Worm (Caenorhabditis elegans) whole organism, late embryonic: Measurements from ENCODE around the gene T10D4.7.
A peak's percentile ranks its signal among the peaks of the same experiment; 100 is the strongest.

Experiments
- F13H6.1 ChIP-seq: sonication (generic microtip); optimal IDR thresholded peaks from 2 replicates; lab custom pipeline; 2016; ENCODE audit warnings: missing genetic modification characterization, missing compliant biosample characterization
- K02D7.2 ChIP-seq: sonication (generic microtip); optimal IDR thresholded peaks from 2 replicates; lab custom pipeline; 2017; ENCODE audit warnings: mild to moderate bottlenecking, missing genetic modification characterization, missing compliant biosample characterization
- K09A11.1 ChIP-seq: sonication (generic microtip); optimal IDR thresholded peaks from 2 replicates; lab custom pipeline; 2017; ENCODE audit warnings: antibody characterized with exemption, mild to moderate bottlenecking, missing genetic modification characterization, missing compliant biosample characterization; ENCODE audit not compliant: insufficient read depth
- ama-1 ChIP-seq: fragments of 150-350 bp; optimal IDR thresholded peaks from 2 replicates; lab custom pipeline; 2014
- ceh-19 ChIP-seq: fragments of 200-800 bp; sonication (Bioruptor generic); optimal IDR thresholded peaks from 2 replicates; lab custom pipeline; 2018; ENCODE audit warnings: mild to moderate bottlenecking, missing genetic modification characterization, missing compliant biosample characterization
- ceh-30 ChIP-seq: fragments of 150-350 bp; optimal IDR thresholded peaks from 2 replicates; lab custom pipeline; 2014; ENCODE audit warnings: missing biosample characterization, missing genetic modification characterization
- ceh-31 ChIP-seq: sonication (generic microtip); optimal IDR thresholded peaks from 2 replicates; lab custom pipeline; 2016; ENCODE audit warnings: missing genetic modification characterization, missing compliant biosample characterization
- ceh-48 ChIP-seq: sonication (generic microtip); optimal IDR thresholded peaks from 2 replicates; lab custom pipeline; 2016; ENCODE audit warnings: missing genetic modification characterization, inconsistent platforms, missing compliant biosample characterization
- che-1 ChIP-seq: sonication (generic microtip); optimal IDR thresholded peaks from 2 replicates; lab custom pipeline; 2016; ENCODE audit warnings: mild to moderate bottlenecking, missing genetic modification characterization, missing compliant biosample characterization
- elt-2 ChIP-seq: sonication (generic microtip); optimal IDR thresholded peaks from 2 replicates; lab custom pipeline; 2016; ENCODE audit warnings: missing genetic modification reagents, missing genetic modification characterization, missing compliant biosample characterization
- elt-4 ChIP-seq: sonication (generic microtip); optimal IDR thresholded peaks from 2 replicates; lab custom pipeline; 2016; ENCODE audit warnings: missing genetic modification characterization, missing compliant biosample characterization
- ets-4 ChIP-seq: sonication (generic microtip); optimal IDR thresholded peaks from 2 replicates; lab custom pipeline; 2016; ENCODE audit warnings: missing genetic modification characterization, missing compliant biosample characterization
- eyg-1 ChIP-seq: sonication (generic microtip); optimal IDR thresholded peaks from 2 replicates; lab custom pipeline; 2016; ENCODE audit warnings: missing genotype, missing genetic modification characterization, missing compliant biosample characterization
- fkh-10 ChIP-seq: fragments of 150-350 bp; optimal IDR thresholded peaks from 2 replicates; lab custom pipeline; 2014; ENCODE audit warnings: missing biosample characterization, missing genetic modification reagents, missing genetic modification characterization
- hlh-13 ChIP-seq: fragments of 200-800 bp; sonication (Bioruptor generic); optimal IDR thresholded peaks from 2 replicates; lab custom pipeline; 2018; ENCODE audit warnings: mild to moderate bottlenecking, missing genetic modification characterization, missing compliant biosample characterization
- hlh-15 ChIP-seq: sonication (generic microtip); optimal IDR thresholded peaks from 2 replicates; lab custom pipeline; 2016; ENCODE audit warnings: missing genetic modification characterization, missing compliant biosample characterization
- hlh-6 ChIP-seq: sonication (generic microtip); optimal IDR thresholded peaks from 2 replicates; lab custom pipeline; 2016; ENCODE audit warnings: missing genotype, missing genetic modification characterization, missing compliant biosample characterization
- hlh-8 ChIP-seq: sonication (generic microtip); optimal IDR thresholded peaks from 2 replicates; lab custom pipeline; 2016; ENCODE audit warnings: missing genotype, missing genetic modification characterization, missing compliant biosample characterization
- mec-3 ChIP-seq: sonication (generic microtip); optimal IDR thresholded peaks from 2 replicates; lab custom pipeline; 2016; ENCODE audit warnings: borderline replicate concordance, missing genetic modification characterization, missing compliant biosample characterization
- nfya-1 ChIP-seq: sonication (generic microtip); optimal IDR thresholded peaks from 2 replicates; lab custom pipeline; 2017; ENCODE audit warnings: missing genetic modification characterization, mild to moderate bottlenecking, missing compliant biosample characterization, antibody characterized with exemption, moderate library complexity
- nhr-232 ChIP-seq: sonication (generic microtip); optimal IDR thresholded peaks from 2 replicates; lab custom pipeline; 2016; ENCODE audit warnings: missing genetic modification characterization, missing compliant biosample characterization
- npax-4 ChIP-seq: sonication (generic microtip); optimal IDR thresholded peaks from 2 replicates; lab custom pipeline; 2016; ENCODE audit warnings: missing genetic modification characterization, missing compliant biosample characterization
- odd-2 ChIP-seq: sonication (generic microtip); optimal IDR thresholded peaks from 2 replicates; lab custom pipeline; 2017; ENCODE audit warnings: antibody characterized with exemption, mild to moderate bottlenecking, missing genetic modification characterization, missing compliant biosample characterization
- pat-9 ChIP-seq: fragments of 200-800 bp; sonication (Bioruptor generic); optimal IDR thresholded peaks from 2 replicates; lab custom pipeline; 2018; ENCODE audit warnings: mild to moderate bottlenecking, missing genetic modification characterization, moderate library complexity, missing compliant biosample characterization
- pha-2 ChIP-seq: sonication (generic microtip); optimal IDR thresholded peaks from 2 replicates; lab custom pipeline; 2017; ENCODE audit warnings: mild to moderate bottlenecking, missing genetic modification characterization, missing compliant biosample characterization
- pqm-1 ChIP-seq: sonication (generic microtip); optimal IDR thresholded peaks from 2 replicates; lab custom pipeline; 2016; ENCODE audit warnings: missing genetic modification characterization, missing compliant biosample characterization
- pros-1 ChIP-seq: fragments of 150-350 bp; optimal IDR thresholded peaks from 2 replicates; lab custom pipeline; 2014; ENCODE audit warnings: missing biosample characterization, missing genetic modification reagents, missing genetic modification characterization
- sdc-2 ChIP-seq: sonication (generic microtip); optimal IDR thresholded peaks from 2 replicates; lab custom pipeline; 2016; ENCODE audit warnings: missing genotype, missing genetic modification characterization, missing compliant biosample characterization
- sox-2 ChIP-seq: fragments of 200-800 bp; sonication (Bioruptor generic); IDR thresholded peaks from 2 replicates; pipeline ENCODE4 v1.3.6; 2022; ENCODE audit warnings: missing genetic modification reagents, missing genetic modification characterization, missing compliant biosample characterization
- tbx-2 ChIP-seq: sonication (generic microtip); optimal IDR thresholded peaks from 2 replicates; lab custom pipeline; 2016; ENCODE audit warnings: missing genetic modification characterization, missing compliant biosample characterization
- ttx-3 ChIP-seq: sonication (generic microtip); optimal IDR thresholded peaks from 2 replicates; lab custom pipeline; 2016; ENCODE audit warnings: missing genetic modification reagents, missing genetic modification characterization, missing compliant biosample characterization
- unc-3 ChIP-seq, 2 experiments: fragments of 200-800 bp in 1 of 2; sonication (Bioruptor generic) in 1 of 2; sonication (generic microtip) in 1 of 2; conservative IDR thresholded peaks in 1 of 2; optimal IDR thresholded peaks in 1 of 2; 2 replicates each; pipeline versions ENCODE4 v1.3.6 to Lab custom; 2016 to 2022; ENCODE audit warnings: missing compliant biosample characterization in 2 of 2, missing genetic modification characterization in 2 of 2, missing genetic modification reagents in 1 of 2
- unc-86 ChIP-seq: sonication (generic microtip); optimal IDR thresholded peaks from 2 replicates; lab custom pipeline; 2016; ENCODE audit warnings: missing genetic modification characterization, missing compliant biosample characterization

T10D4.7 gene

ce11 chrII:3117471-3117870, at the start of gene T10D4.7:
TSS of gene T10D4.7 (plus strand) at chrII:3117771.
- TF ChIP-seq hlh-8 (tag; lab: Kevin White, UChicago), result no peak
- TF ChIP-seq ceh-31, result no peak
- no peak for TF ChIP-seq ceh-19 (GFP tag; lab: Kevin White, UChicago)
- TF ChIP-seq elt-4 (tag; lab: Kevin White, UChicago), result no peak
- no peak for TF ChIP-seq odd-2 (tag; lab: Kevin White, UChicago)
- TF ChIP-seq pat-9 (tag; lab: Kevin White, UChicago), result no peak
- no peak for TF ChIP-seq sox-2 (GFP tag; lab: Robert Waterston, UW)
- TF ChIP-seq ttx-3 (tag; lab: Kevin White, UChicago), result no peak
- no peak for TF ChIP-seq ama-1 (lab: Kevin White, UChicago)
- no peak for TF ChIP-seq K02D7.2 (tag; lab: Kevin White, UChicago)
- no peak for TF ChIP-seq eyg-1 (tag; lab: Kevin White, UChicago)
- TF ChIP-seq ceh-30 (tag; lab: Kevin White, UChicago), result no peak
- no peak for TF ChIP-seq pqm-1 (tag; lab: Kevin White, UChicago)

DNA sequence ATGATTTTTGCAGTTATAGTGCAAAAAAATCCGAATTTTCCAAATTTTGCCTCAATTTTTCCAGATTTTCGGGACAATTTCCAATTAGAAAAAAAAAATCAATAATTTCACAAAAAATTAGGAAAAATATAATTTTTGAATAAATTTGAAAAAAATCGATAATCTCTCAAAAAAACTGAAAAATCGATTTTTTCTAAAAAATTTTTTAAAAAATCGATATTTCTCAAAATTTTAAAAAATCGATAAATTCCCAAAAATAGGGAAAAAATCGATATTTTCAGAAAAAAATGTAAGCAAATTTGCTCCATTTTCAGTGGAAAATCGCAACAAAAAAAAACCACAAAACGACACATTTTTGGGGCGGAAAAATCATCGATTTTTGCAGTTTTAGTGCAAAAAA, 49.7 kb upstream of the T10D4.7 start:
- TF ChIP-seq elt-2 (no peak), che-1 (no peak), nfya-1 (no peak), tbx-2 (no peak), pqm-1 (tag; lab: Kevin White, UChicago) (no peak), elt-4 (tag; lab: Kevin White, UChicago) (no peak), pha-2 (tag; lab: Kevin White, UChicago) (no peak), unc-86 (no peak), hlh-15 (tag; lab: Kevin White, UChicago) (no peak), hlh-6 (tag; lab: Kevin White, UChicago) (no peak), sdc-2 (tag; lab: Kevin White, UChicago) (no peak), fkh-10 (GFP tag; lab: Kevin White, UChicago) (no peak), ama-1 (lab: Kevin White, UChicago) (no peak)

- no peak for TF ChIP-seq hlh-8 (tag; lab: Kevin White, UChicago)
- TF ChIP-seq ceh-48 (tag; lab: Kevin White, UChicago), result peak; percentile 16
Measured at ce11 chrII:3068646-3069045, 48.9 kb upstream of the T10D4.7 start.

- TF ChIP-seq mec-3 (tag; lab: Kevin White, UChicago) (no peak), ceh-48 (tag; lab: Kevin White, UChicago) (peak; percentile 39)
Measured at ce11 chrII:3070182-3070581, 47.4 kb upstream of the T10D4.7 start.

DNA sequence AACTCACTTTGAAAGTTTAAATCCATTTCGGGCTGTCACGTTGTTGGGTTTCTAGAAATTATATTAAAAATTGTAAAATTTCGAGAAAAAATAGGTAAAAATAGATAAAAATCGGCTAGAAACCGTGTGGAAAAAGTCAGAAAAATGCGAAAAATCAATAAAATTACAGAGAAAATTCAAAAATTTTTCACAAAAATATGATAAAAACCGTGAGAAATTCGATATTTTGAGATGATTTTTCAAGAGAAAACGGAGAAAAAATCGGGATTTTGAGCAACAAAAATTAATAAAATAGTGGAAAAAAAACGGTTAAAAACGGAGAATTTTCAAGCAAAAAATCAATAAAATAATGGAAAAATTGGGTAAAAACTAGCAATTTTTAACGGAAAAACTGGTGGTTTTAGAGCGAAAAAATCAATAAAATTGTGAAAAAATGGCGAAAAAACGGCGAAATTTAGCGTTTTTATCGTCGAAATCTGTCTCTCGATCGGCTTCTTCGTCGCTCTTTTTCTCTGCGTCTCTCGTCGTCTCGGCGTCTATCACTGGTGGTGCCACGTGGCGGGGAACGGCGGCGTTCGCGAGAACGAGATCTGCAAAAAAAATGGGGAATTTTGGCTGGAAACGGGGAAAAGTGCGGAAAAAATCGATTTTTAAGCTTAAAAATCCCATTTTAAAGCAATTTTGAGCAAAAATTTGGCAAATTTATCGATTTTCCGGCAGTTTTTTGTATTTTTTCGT, 46.4 kb upstream of the T10D4.7 start, which contains the start of gene Y25C1A.7:
TSS of gene Y25C1A.7 (minus strand) at position 51 of the 738 bp plus-strand sequence.
- TF ChIP-seq npax-4 (tag; lab: Kevin White, UChicago) (no peak), ttx-3 (tag; lab: Kevin White, UChicago) (no peak), unc-3 (GFP tag; conservative IDR thresholded peaks at IDR 0.05; lab: Robert Waterston, UW) (no peak), unc-3 (tag; optimal IDR thresholded peaks at IDR 0.05; lab: Kevin White, UChicago) (no peak), K09A11.1 (no peak), pat-9 (tag; lab: Kevin White, UChicago) (no peak), nhr-232 (tag; lab: Kevin White, UChicago) (no peak), F13H6.1 (tag; lab: Kevin White, UChicago) (no peak), sox-2 (GFP tag; lab: Robert Waterston, UW) (no peak), hlh-13 (GFP tag; lab: Kevin White, UChicago) (no peak), ets-4 (no peak), pros-1 (tag; lab: Kevin White, UChicago) (no peak)
- TF ChIP-seq, all 69 proteins: peak for 0
